Fruit fly (Drosophila melanogaster) whole organism, embryonic: ENCODE measurements around the gene Cpr23B.

Experiments
- Adf1 ChIP-seq: fragments of 200-800 bp; sonication (Bioruptor generic); IDR thresholded peaks from 2 replicates; pipeline ENCODE4 v1.3.6; 2022; ENCODE audit warnings: missing biosample characterization, missing genetic modification characterization
- B-H2 ChIP-seq: fragments of 200-800 bp; sonication (Bioruptor generic); optimal IDR thresholded peaks from 2 replicates; lab custom pipeline; 2018; ENCODE audit warnings: missing biosample characterization, mild to moderate bottlenecking, missing genetic modification characterization
- CG12769 ChIP-seq: fragments of 200-800 bp; sonication (Bioruptor generic); optimal IDR thresholded peaks from 2 replicates; lab custom pipeline; 2019; ENCODE audit warnings: missing biosample characterization, mild to moderate bottlenecking, missing genetic modification characterization, moderate library complexity
- CG9727 ChIP-seq: fragments of 200-800 bp; sonication (Bioruptor generic); optimal IDR thresholded peaks from 3 replicates; lab custom pipeline; 2017; ENCODE audit warnings: missing biosample characterization, mild to moderate bottlenecking, missing genetic modification characterization
- Drgx ChIP-seq: fragments of 200-800 bp; sonication (Bioruptor generic); IDR thresholded peaks from 2 replicates; pipeline ENCODE4 v1.3.6; 2022; ENCODE audit warnings: missing biosample characterization, missing genetic modification characterization
- H15 ChIP-seq: fragments of 200-800 bp; sonication (Bioruptor generic); IDR thresholded peaks from 3 replicates; pipeline ENCODE4 v1.3.6; 2022; ENCODE audit warnings: missing biosample characterization, missing genetic modification characterization
- Myb ChIP-seq: fragments of 200-800 bp; sonication (Bioruptor generic); optimal IDR thresholded peaks from 2 replicates; lab custom pipeline; 2016; ENCODE audit warnings: missing biosample characterization, missing genetic modification characterization
- Side ChIP-seq: fragments of 200-800 bp; sonication (Bioruptor generic); optimal IDR thresholded peaks from 2 replicates; lab custom pipeline; 2016; ENCODE audit warnings: missing biosample characterization, missing genetic modification characterization
- Tbp ChIP-seq: fragments of >200 bp; optimal IDR thresholded peaks from 2 replicates; lab custom pipeline; 2018; ENCODE audit warnings: missing biosample characterization, missing genetic modification characterization
- aop ChIP-seq: fragments of 200-800 bp; sonication (Bioruptor generic); IDR thresholded peaks from 2 replicates; pipeline ENCODE4 v1.3.6; 2022; ENCODE audit warnings: missing biosample characterization, missing genetic modification characterization
- fd3F ChIP-seq: fragments of 200-800 bp; sonication (Bioruptor generic); optimal IDR thresholded peaks from 2 replicates; lab custom pipeline; 2018; ENCODE audit warnings: missing biosample characterization, mild to moderate bottlenecking, missing genetic modification characterization, moderate library complexity
- slou ChIP-seq: fragments of 200-800 bp; sonication (Bioruptor generic); optimal IDR thresholded peaks from 3 replicates; lab custom pipeline; 2016; ENCODE audit warnings: missing biosample characterization, missing genetic modification characterization

DNA sequence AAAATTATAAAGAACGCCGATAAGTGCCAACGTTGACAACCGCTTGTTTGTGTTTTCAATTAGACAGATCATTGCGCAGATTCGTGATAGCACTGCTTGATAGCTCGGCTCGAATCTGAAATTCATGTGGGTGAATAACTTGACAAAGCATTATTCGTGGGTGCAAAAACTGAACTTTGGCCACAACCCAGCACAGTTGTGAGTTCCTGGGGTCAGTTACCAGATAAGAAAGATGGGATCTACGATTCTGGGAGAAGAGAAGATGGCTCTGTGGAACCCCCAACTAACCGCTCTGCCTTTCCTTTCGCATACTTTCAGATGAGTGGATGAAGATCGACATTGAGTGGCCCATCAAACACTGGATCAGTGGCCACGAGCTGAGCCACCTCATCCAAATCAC lies 27.4 kb upstream of the Cpr23B start:
- no peak for TF ChIP-seq Adf1 (GFP tag; lab: Robert Waterston, UW)
- no peak for TF ChIP-seq CG9727
- TF ChIP-seq Drgx = no peak
- TF ChIP-seq H15 (GFP tag; lab: Robert Waterston, UW) = no peak
- TF ChIP-seq Myb (GFP tag; lab: Kevin White, UChicago) = no peak
- no peak for TF ChIP-seq fd3F (GFP tag; lab: Kevin White, UChicago)
- TF ChIP-seq aop (GFP tag; lab: Robert Waterston, UW) = no peak
- no peak for TF ChIP-seq slou (GFP tag; lab: Kevin White, UChicago)
- no peak for TF ChIP-seq CG12769 (tag; lab: Kevin White, UChicago)
- no peak for TF ChIP-seq Tbp (GFP tag; lab: Kevin White, UChicago)
- no peak for TF ChIP-seq B-H2 (GFP tag; lab: Kevin White, UChicago)
- TF ChIP-seq Side (GFP tag; lab: Kevin White, UChicago) = no peak
